Fruit fly (Drosophila melanogaster) whole organism, embryonic: ENCODE measurements around the gene Sym.
A peak's percentile ranks its signal among the peaks of the same experiment; 100 is the strongest.

Source experiments
- Asciz ChIP-seq: fragments of 200-800 bp; sonication (Bioruptor generic); optimal IDR thresholded peaks from 2 replicates; lab custom pipeline; 2017; ENCODE audit warnings: missing biosample characterization, mild to moderate bottlenecking, missing genetic modification characterization, missing genetic modification reagents
- Atf-2 ChIP-seq: fragments of 200-800 bp; sonication (Bioruptor generic); optimal IDR thresholded peaks from 2 replicates; lab custom pipeline; 2016; ENCODE audit warnings: missing biosample characterization, missing genetic modification characterization
- Awh ChIP-seq: fragments of 200-800 bp; sonication (Bioruptor generic); IDR thresholded peaks from 2 replicates; pipeline ENCODE4, ENCODE4 v1.3.6; 2022; ENCODE audit warnings: missing biosample characterization, missing genetic modification characterization
- CG10147 ChIP-seq: fragments of 200-800 bp; sonication (Bioruptor generic); optimal IDR thresholded peaks from 2 replicates; lab custom pipeline; 2019; ENCODE audit warnings: missing biosample characterization, mild to moderate bottlenecking, missing genetic modification characterization, moderate library complexity
- CG10959 ChIP-seq: fragments of 200-800 bp; sonication (Bioruptor generic); IDR thresholded peaks from 2 replicates; pipeline ENCODE4 v1.3.6; 2022; ENCODE audit warnings: missing biosample characterization, missing genetic modification characterization
- CG11456 ChIP-seq: fragments of 200-800 bp; sonication (Bioruptor generic); IDR thresholded peaks from 3 replicates; pipeline ENCODE4 v1.3.6; 2022; ENCODE audit warnings: missing biosample characterization, missing genetic modification characterization
- CG14014 ChIP-seq: fragments of 200-800 bp; sonication (Bioruptor generic); IDR thresholded peaks from 2 replicates; pipeline ENCODE4 v1.3.6; 2022; ENCODE audit warnings: missing biosample characterization, missing genetic modification characterization
- CG14441 ChIP-seq: fragments of 200-800 bp; sonication (Bioruptor generic); IDR thresholded peaks from 2 replicates; pipeline ENCODE4 v1.3.6; 2022; ENCODE audit warnings: missing biosample characterization, missing genetic modification characterization
- CG1603 ChIP-seq: fragments of 200-800 bp; sonication (Bioruptor generic); optimal IDR thresholded peaks from 2 replicates; lab custom pipeline; 2019; ENCODE audit warnings: missing biosample characterization, mild to moderate bottlenecking, missing genetic modification characterization, moderate library complexity
- CG16863 ChIP-seq: fragments of 200-800 bp; sonication (Bioruptor generic); optimal IDR thresholded peaks from 3 replicates; lab custom pipeline; 2016; ENCODE audit warnings: missing biosample characterization, missing genetic modification characterization
- CG17568 ChIP-seq: fragments of 200-800 bp; sonication (Bioruptor generic); optimal IDR thresholded peaks from 2 replicates; lab custom pipeline; 2018; ENCODE audit warnings: missing biosample characterization, mild to moderate bottlenecking, missing genetic modification characterization, moderate library complexity
- CG18599 ChIP-seq: fragments of 200-800 bp; sonication (Bioruptor generic); optimal IDR thresholded peaks from 3 replicates; lab custom pipeline; 2017; ENCODE audit warnings: missing biosample characterization, missing genetic modification characterization, mild to moderate bottlenecking, moderate library complexity, missing genetic modification reagents
- CG2712 ChIP-seq: fragments of 200-800 bp; optimal IDR thresholded peaks from 3 replicates; lab custom pipeline; 2019; ENCODE audit warnings: missing biosample characterization, mild to moderate bottlenecking, missing genetic modification characterization, moderate library complexity
- CG32532 ChIP-seq: fragments of 200-800 bp; sonication (Bioruptor generic); IDR thresholded peaks from 2 replicates; pipeline ENCODE4 v1.3.6; 2022; ENCODE audit warnings: missing biosample characterization, missing genetic modification characterization
- CG3407 ChIP-seq: fragments of 200-800 bp; sonication (Bioruptor generic); optimal IDR thresholded peaks from 2 replicates; lab custom pipeline; 2018; ENCODE audit warnings: missing biosample characterization, mild to moderate bottlenecking, missing genetic modification characterization
- CG4360 ChIP-seq: fragments of 200-800 bp; sonication (Bioruptor generic); IDR thresholded peaks from 2 replicates; pipeline ENCODE4 v1.3.6; 2022; ENCODE audit warnings: missing biosample characterization, missing genetic modification characterization
- CG5953 ChIP-seq: fragments of 200-800 bp; sonication (Bioruptor generic); IDR thresholded peaks from 2 replicates; pipeline ENCODE4 v1.3.6; 2022; ENCODE audit warnings: missing biosample characterization, missing genetic modification characterization
- CG6654 ChIP-seq: fragments of 200-800 bp; sonication (Bioruptor generic); optimal IDR thresholded peaks from 2 replicates; lab custom pipeline; 2017; ENCODE audit warnings: missing biosample characterization, mild to moderate bottlenecking, missing genetic modification characterization
- CG6689 ChIP-seq: fragments of 200-800 bp; sonication (Bioruptor generic); IDR thresholded peaks from 2 replicates; pipeline ENCODE4 v1.3.6; 2022; ENCODE audit warnings: missing biosample characterization, missing genetic modification characterization
- CG6854 ChIP-seq: fragments of 200-800 bp; sonication (Bioruptor generic); optimal IDR thresholded peaks from 3 replicates; lab custom pipeline; 2017; ENCODE audit warnings: missing biosample characterization, mild to moderate bottlenecking, missing genetic modification characterization
- CkIIα-i1 ChIP-seq: fragments of 200-800 bp; sonication (Bioruptor generic); IDR thresholded peaks from 2 replicates; pipeline ENCODE4 v1.3.6; 2022; ENCODE audit warnings: missing biosample characterization, missing genetic modification characterization
- Dad ChIP-seq: fragments of 200-800 bp; sonication (Bioruptor generic); optimal IDR thresholded peaks from 3 replicates; lab custom pipeline; 2016; ENCODE audit warnings: missing biosample characterization, missing genetic modification characterization
- Dip3 ChIP-seq: fragments of 200-800 bp; sonication (Bioruptor generic); optimal IDR thresholded peaks from 3 replicates; lab custom pipeline; 2016; ENCODE audit warnings: missing biosample characterization, missing genetic modification characterization
- Dll ChIP-seq: fragments of 200-800 bp; sonication (Bioruptor generic); IDR thresholded peaks from 4 replicates; pipeline ENCODE4 v1.3.6; 2022; ENCODE audit warnings: missing biosample characterization, missing genetic modification characterization; ENCODE audit not compliant: partially characterized antibody
- Ets65A ChIP-seq: fragments of 200-800 bp; sonication (Bioruptor generic); peaks from one replicate; lab custom pipeline; 2016; ENCODE audit warnings: missing biosample characterization, missing genetic modification characterization
- HHEX ChIP-seq: fragments of 200-800 bp; sonication (Bioruptor generic); optimal IDR thresholded peaks from 3 replicates; lab custom pipeline; 2017; ENCODE audit warnings: missing biosample characterization, mild to moderate bottlenecking, missing genetic modification characterization, missing genetic modification reagents
- HLH54F ChIP-seq: fragments of 200-800 bp; sonication (Bioruptor generic); optimal IDR thresholded peaks from 3 replicates; lab custom pipeline; 2016; ENCODE audit warnings: missing biosample characterization, missing genetic modification characterization
- Hmx ChIP-seq: fragments of 200-800 bp; sonication (Bioruptor generic); optimal IDR thresholded peaks from 2 replicates; lab custom pipeline; 2016; ENCODE audit warnings: missing biosample characterization, missing genetic modification characterization
- NC2α ChIP-seq: fragments of 200-800 bp; sonication (Bioruptor generic); optimal IDR thresholded peaks from 2 replicates; lab custom pipeline; 2016; ENCODE audit warnings: missing biosample characterization, missing genetic modification characterization
- Nf-YA ChIP-seq: fragments of 200-800 bp; sonication (Bioruptor generic); IDR thresholded peaks from 2 replicates; pipeline ENCODE4 v1.3.6; 2022; ENCODE audit warnings: missing biosample characterization, missing genetic modification characterization
- Nf-YB ChIP-seq: fragments of 200-800 bp; sonication (Bioruptor generic); optimal IDR thresholded peaks from 3 replicates; lab custom pipeline; 2019; ENCODE audit warnings: missing biosample characterization, mild to moderate bottlenecking, missing genetic modification characterization, moderate library complexity
- Six4 ChIP-seq: fragments of 200-800 bp; sonication (Bioruptor generic); optimal IDR thresholded peaks from 2 replicates; lab custom pipeline; 2016; ENCODE audit warnings: missing biosample characterization, missing genetic modification characterization
- Sry-δ ChIP-seq: fragments of 200-800 bp; sonication (Bioruptor generic); optimal IDR thresholded peaks from 2 replicates; lab custom pipeline; 2016; ENCODE audit warnings: missing biosample characterization, missing genetic modification characterization
- Tbp ChIP-seq: fragments of >200 bp; optimal IDR thresholded peaks from 2 replicates; lab custom pipeline; 2018; ENCODE audit warnings: missing biosample characterization, missing genetic modification characterization
- Usf ChIP-seq: fragments of 200-800 bp; sonication (Bioruptor generic); optimal IDR thresholded peaks from 2 replicates; lab custom pipeline; 2017; ENCODE audit warnings: missing genotype, missing biosample characterization, missing genetic modification characterization
- Xbp1 ChIP-seq: fragments of 200-800 bp; sonication (Bioruptor generic); optimal IDR thresholded peaks from 3 replicates; lab custom pipeline; 2016; ENCODE audit warnings: missing biosample characterization, mild to moderate bottlenecking, missing genetic modification characterization
- Xrp1 ChIP-seq: fragments of 200-800 bp; sonication (Bioruptor generic); IDR thresholded peaks from 2 replicates; pipeline ENCODE4 v1.3.6; 2022; ENCODE audit warnings: missing biosample characterization, missing genetic modification characterization
- bsh ChIP-seq, 2 experiments: fragments of 200-800 bp; sonication (Bioruptor generic); optimal IDR thresholded peaks; 2 replicates each; lab custom pipeline; 2017 to 2018; ENCODE audit warnings: mild to moderate bottlenecking in 2 of 2, missing biosample characterization in 2 of 2, missing genetic modification characterization in 2 of 2, moderate library complexity in 1 of 2
- croc ChIP-seq: fragments of 200-800 bp; sonication (Bioruptor generic); conservative IDR thresholded peaks from 3 replicates; pipeline ENCODE4 v1.3.6; 2022; ENCODE audit warnings: missing biosample characterization, missing genetic modification characterization
- ems ChIP-seq: fragments of 200-800 bp; sonication (Bioruptor generic); optimal IDR thresholded peaks from 3 replicates; lab custom pipeline; 2016; ENCODE audit warnings: missing biosample characterization, missing genetic modification characterization
- gem ChIP-seq: fragments of 200-800 bp; sonication (Bioruptor generic); optimal IDR thresholded peaks from 2 replicates; lab custom pipeline; 2019; ENCODE audit warnings: missing biosample characterization, mild to moderate bottlenecking, missing genetic modification characterization, moderate library complexity
- h ChIP-seq: fragments of >200 bp; optimal IDR thresholded peaks from 2 replicates; lab custom pipeline; 2017
- ind ChIP-seq: fragments of 200-800 bp; sonication (Bioruptor generic); optimal IDR thresholded peaks from 3 replicates; lab custom pipeline; 2016; ENCODE audit warnings: missing biosample characterization, missing genetic modification characterization
- nmo ChIP-seq: fragments of 200-800 bp; sonication (Bioruptor generic); optimal IDR thresholded peaks from 2 replicates; lab custom pipeline; 2018; ENCODE audit warnings: missing biosample characterization, mild to moderate bottlenecking, missing genetic modification characterization, moderate library complexity
- repo ChIP-seq: fragments of 200-800 bp; sonication (Bioruptor generic); optimal IDR thresholded peaks from 2 replicates; lab custom pipeline; 2016; ENCODE audit warnings: missing biosample characterization, missing genetic modification characterization
- sd ChIP-seq: fragments of 200-800 bp; sonication (Bioruptor generic); optimal IDR thresholded peaks from 3 replicates; lab custom pipeline; 2018; ENCODE audit warnings: missing biosample characterization, mild to moderate bottlenecking, missing genetic modification characterization, moderate library complexity
- sima ChIP-seq: fragments of 200-800 bp; sonication (Bioruptor generic); optimal IDR thresholded peaks from 2 replicates; lab custom pipeline; 2016; ENCODE audit warnings: missing biosample characterization, missing genetic modification characterization
- ttk ChIP-seq: fragments of 200-800 bp; sonication (Bioruptor generic); IDR thresholded peaks from 2 replicates; pipeline ENCODE4 v2.1.2; 2022; ENCODE audit warnings: missing biosample characterization, missing genetic modification characterization
- usp ChIP-seq: fragments of >200 bp; optimal IDR thresholded peaks from 2 replicates; lab custom pipeline; 2017; ENCODE audit warnings: missing biosample characterization, missing genetic modification characterization
- vnd ChIP-seq: fragments of 200-800 bp; sonication (Bioruptor generic); IDR thresholded peaks from 3 replicates; pipeline ENCODE4 v1.3.6; 2022; ENCODE audit warnings: missing biosample characterization, missing genetic modification characterization; ENCODE audit not compliant: partially characterized antibody
- zfh1 ChIP-seq: fragments of 200-800 bp; sonication (Bioruptor generic); IDR thresholded peaks from 3 replicates; pipeline ENCODE4 v1.3.6; 2022; ENCODE audit warnings: missing biosample characterization, missing genetic modification characterization

Sym gene

dm6 chr3R:5705469-5706067 lies 36.7 kb downstream of the Sym start (continued):
- TF ChIP-seq CG17568 (GFP tag; lab: Kevin White, UChicago) (no peak), Xbp1 (GFP tag; lab: Kevin White, UChicago) (peak; percentile 56), CG6854 (GFP tag; lab: Kevin White, UChicago) (no peak), Six4 (peak; percentile 42), Dad (GFP tag; lab: Kevin White, UChicago) (no peak), Ets65A (GFP tag; lab: Kevin White, UChicago) (peak; percentile 90), CG16863 (GFP tag; lab: Kevin White, UChicago) (peak; percentile 29), CG11456 (no peak), Hmx (no peak), sd (peak; percentile 47), CG14014 (GFP tag; lab: Robert Waterston, UW) (0 out of 2 replicates have a peak, but pooled peaks have one; percentile 10), bsh (GFP tag; optimal IDR thresholded peaks at IDR 0.05; lab: Kevin White, UChicago) (peak in 1 of 2 experiments; percentile 76), ems (GFP tag; lab: Kevin White, UChicago) (peak; percentile 48), CG18599 (peak; percentile 64), CG4360 (GFP tag; lab: Robert Waterston, UW) (no peak), zfh1 (GFP tag; lab: Robert Waterston, UW) (0 out of 3 replicates have a peak, but pooled peaks have one; percentile 56), HLH54F (peak; percentile 8), CG10147 (GFP tag; lab: Kevin White, UChicago) (peak; percentile 72), CG3407 (GFP tag; lab: Kevin White, UChicago) (peak; percentile 36), Awh (GFP tag; lab: Robert Waterston, UW) (peak; percentile 28; the same call in 1 of the 2 replicates), CG1603 (tag; lab: Kevin White, UChicago) (no peak), Asciz (GFP tag; lab: Kevin White, UChicago) (peak; percentile 72), ind (GFP tag; lab: Kevin White, UChicago) (peak; percentile 42), CG2712 (tag; lab: Kevin White, UChicago) (peak; percentile 86), Xrp1 (GFP tag; lab: Robert Waterston, UW) (peak; percentile 68; the same call in 1 of the 2 replicates), vnd (GFP tag; lab: Robert Waterston, UW) (no peak), Sry-δ (no peak), Tbp (GFP tag; lab: Kevin White, UChicago) (no peak), ttk (0 out of 2 replicates have a peak, but pooled peaks have one; percentile 6), Usf (GFP tag; lab: Kevin White, UChicago) (peak; percentile 25), Dll (no peak), CG14441 (GFP tag; lab: Robert Waterston, UW) (no peak), Dip3 (GFP tag; lab: Kevin White, UChicago) (peak; percentile 16), CG6654 (GFP tag; lab: Kevin White, UChicago) (peak; percentile 15), NC2α (GFP tag; lab: Kevin White, UChicago) (no peak), CG5953 (GFP tag; lab: Robert Waterston, UW) (no peak), Nf-YB (GFP tag; lab: Kevin White, UChicago) (peak; percentile 53), Atf-2 (GFP tag; lab: Kevin White, UChicago) (peak; percentile 43), CG6689 (GFP tag; lab: Robert Waterston, UW) (peak; percentile 63; the same call in 1 of the 2 replicates), CG10959 (GFP tag; lab: Robert Waterston, UW) (no peak), Nf-YA (GFP tag; lab: Robert Waterston, UW) (peak; percentile 30; the same call in 1 of the 2 replicates), croc (GFP tag; lab: Robert Waterston, UW) (peak; percentile 30; the same call in 2 of the 3 replicates), repo (GFP tag; lab: Kevin White, UChicago) (no peak), HHEX (GFP tag; lab: Kevin White, UChicago) (peak; percentile 58), nmo (peak; percentile 84), sima (no peak), h (no peak), CkIIα-i1 (GFP tag; lab: Robert Waterston, UW) (no peak), CG32532 (GFP tag; lab: Robert Waterston, UW) (peak; percentile 50), gem (tag; lab: Kevin White, UChicago) (peak; percentile 82), usp (GFP tag; lab: Kevin White, UChicago) (no peak)
